Fruit fly (Drosophila melanogaster) S2 (cell line): Measurements from ENCODE around the gene dia.

Source experiments
- CG8478 ChIP-seq: fragments of >200 bp; optimal IDR thresholded peaks from 2 replicates; lab custom pipeline; 2018
- CTCF ChIP-seq, 2 experiments: fragments of >200 bp; optimal IDR thresholded peaks; 2 replicates each; lab custom pipeline; 2018

dia gene

DNA sequence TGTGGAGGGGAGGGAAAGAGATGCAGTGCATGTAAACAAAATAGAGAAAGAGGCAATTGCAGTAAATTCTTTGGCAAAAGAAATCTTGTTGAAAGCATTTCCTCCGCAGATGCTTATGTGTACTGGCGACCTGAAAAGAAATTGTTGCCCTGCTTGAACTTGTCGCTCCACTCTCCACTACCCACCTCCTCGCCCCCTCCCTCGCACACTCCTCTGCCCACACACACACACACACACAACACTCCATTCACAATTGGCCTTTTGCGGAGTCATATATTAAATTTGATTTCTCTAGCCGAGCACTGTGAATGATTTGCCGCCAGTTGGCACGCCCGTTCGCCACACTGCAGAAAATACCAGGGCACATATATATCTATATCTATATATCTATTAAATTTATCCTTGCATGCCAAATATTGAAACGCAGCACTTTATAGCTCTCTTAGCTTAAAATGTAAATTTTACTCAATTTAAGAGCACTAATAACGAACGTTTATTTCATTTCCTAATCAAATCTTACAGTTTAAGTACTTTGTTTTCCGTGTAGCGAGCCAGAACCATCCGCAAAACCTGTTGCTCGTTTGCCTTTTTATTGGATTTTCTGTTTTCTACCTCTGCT lies 1.0 kb downstream of the dia start:
- no peak for TF ChIP-seq CG8478 (lab: Kevin White, UChicago)
- TF ChIP-seq CTCF (optimal IDR thresholded peaks at IDR 0.05; lab: Kevin White, UChicago) = no peak

- TF ChIP-seq CTCF (optimal IDR thresholded peaks at IDR 0.05; lab: Kevin White, UChicago) (no peak), CG8478 (lab: Kevin White, UChicago) (no peak)
These were observed 2.0 kb downstream of the dia start for dm6 chr2L:20759809-20760485.

DNA sequence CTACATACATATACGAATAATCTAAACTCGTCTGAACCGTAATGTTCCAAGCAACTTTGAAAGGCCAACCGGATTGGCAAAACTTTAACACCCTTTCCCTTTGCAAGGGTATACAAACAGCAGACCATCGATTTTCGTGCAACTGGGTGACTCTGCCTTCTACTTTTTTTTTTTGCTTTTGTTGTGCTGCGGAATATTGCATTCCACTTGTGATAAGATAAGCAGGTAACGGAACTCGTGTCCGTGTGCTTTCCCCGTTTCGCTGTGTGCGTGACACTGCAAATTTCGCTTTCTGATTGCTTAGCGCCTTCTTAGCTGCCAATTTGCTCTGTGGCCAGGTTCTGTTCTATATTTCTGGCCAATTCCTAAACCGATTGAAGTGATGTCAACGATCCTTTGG lies 3.0 kb downstream of the dia start:
- TF ChIP-seq CTCF (optimal IDR thresholded peaks at IDR 0.05; lab: Kevin White, UChicago) (no peak), CG8478 (lab: Kevin White, UChicago) (no peak)

dm6 chr2L:20761951-20762538 lies 4.1 kb downstream of the dia start:
- TF ChIP-seq CTCF (optimal IDR thresholded peaks at IDR 0.05; lab: Kevin White, UChicago) = no peak
- TF ChIP-seq CG8478 (lab: Kevin White, UChicago) = no peak

DNA sequence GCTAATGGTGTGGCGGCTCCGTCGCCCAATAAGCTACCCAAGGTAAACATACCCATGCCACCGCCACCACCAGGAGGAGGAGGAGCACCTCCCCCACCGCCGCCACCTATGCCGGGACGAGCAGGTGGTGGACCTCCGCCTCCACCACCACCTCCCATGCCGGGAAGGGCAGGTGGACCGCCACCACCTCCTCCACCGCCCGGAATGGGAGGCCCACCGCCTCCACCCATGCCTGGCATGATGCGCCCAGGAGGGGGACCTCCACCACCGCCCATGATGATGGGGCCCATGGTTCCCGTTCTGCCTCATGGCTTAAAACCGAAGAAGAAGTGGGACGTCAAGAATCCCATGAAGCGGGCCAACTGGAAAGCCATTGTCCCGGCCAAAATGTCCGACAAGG lies 6.7 kb downstream of the dia start:
- TF ChIP-seq CTCF (optimal IDR thresholded peaks at IDR 0.05; lab: Kevin White, UChicago) = no peak
- no peak for TF ChIP-seq CG8478 (lab: Kevin White, UChicago)

dm6 chr2L:20768568-20769071 lies 10.7 kb downstream of the dia start:
- no peak for TF ChIP-seq CTCF (optimal IDR thresholded peaks at IDR 0.05; lab: Kevin White, UChicago)
- TF ChIP-seq CG8478 (lab: Kevin White, UChicago) = no peak

dm6 chr2L:20770242-20770769 lies 12.4 kb downstream of the dia start, which contains the start of gene cad:
TSS of gene cad (plus strand) at chr2L:20770731.
- TF ChIP-seq CG8478 (lab: Kevin White, UChicago) = no peak
- TF ChIP-seq CTCF (optimal IDR thresholded peaks at IDR 0.05; lab: Kevin White, UChicago) = peak; percentile 52 to 64

dm6 chr2L:20773453-20774054 lies 15.6 kb downstream of the dia start:
- TF ChIP-seq CTCF (optimal IDR thresholded peaks at IDR 0.05; lab: Kevin White, UChicago) = no peak

DNA sequence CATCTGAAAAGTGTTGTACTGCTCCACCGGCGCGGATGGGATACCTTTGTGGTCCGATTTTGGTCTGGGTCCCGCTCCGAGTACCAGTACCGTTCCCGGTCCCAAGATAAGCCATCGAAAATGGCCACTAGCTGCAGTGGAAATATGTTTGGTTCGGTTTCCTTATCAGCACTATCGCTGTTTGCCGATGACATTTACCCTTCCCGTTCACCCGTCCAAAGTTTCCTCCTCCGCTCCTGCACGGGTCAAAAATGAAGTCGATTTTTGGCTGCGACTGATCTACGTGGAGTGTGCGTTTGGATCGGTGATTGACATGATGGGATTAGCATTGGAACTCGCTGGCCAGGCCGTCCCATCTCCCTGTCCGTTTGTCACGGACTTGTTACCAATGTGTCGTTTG lies 16.5 kb downstream of the dia start:
- no peak for TF ChIP-seq CTCF (optimal IDR thresholded peaks at IDR 0.05; lab: Kevin White, UChicago)

- TF ChIP-seq CTCF (optimal IDR thresholded peaks at IDR 0.05; lab: Kevin White, UChicago) (no peak), CG8478 (lab: Kevin White, UChicago) (no peak)
These were observed 18.0 kb downstream of the dia start for dm6 chr2L:20775941-20776340.

- no peak for TF ChIP-seq CG8478 (lab: Kevin White, UChicago)
- no peak for TF ChIP-seq CTCF (optimal IDR thresholded peaks at IDR 0.05; lab: Kevin White, UChicago)
These were observed 19.1 kb downstream of the dia start for dm6 chr2L:20776940-20777502.

DNA sequence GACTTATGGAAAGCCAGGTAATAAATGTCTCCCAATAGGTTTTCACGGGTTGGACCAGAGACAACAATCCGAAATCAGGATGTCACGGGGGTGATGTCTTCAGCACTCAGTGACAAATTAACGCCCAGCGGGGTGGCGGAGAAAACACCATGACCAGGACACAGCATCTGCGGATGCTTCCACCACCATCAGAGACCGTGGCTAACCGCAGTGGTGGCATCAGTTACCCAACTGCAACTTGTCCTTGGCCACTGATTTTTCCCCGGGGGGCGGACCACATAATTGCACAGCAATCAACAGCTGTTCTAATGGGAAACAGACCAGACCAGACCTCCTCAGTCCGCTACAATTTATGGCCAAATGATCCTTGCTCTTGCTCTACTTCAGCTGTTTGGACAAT lies 20.4 kb downstream of the dia start:
- TF ChIP-seq CG8478 (lab: Kevin White, UChicago) = no peak
- TF ChIP-seq CTCF (optimal IDR thresholded peaks at IDR 0.05; lab: Kevin White, UChicago) = no peak

- no peak for TF ChIP-seq CG8478 (lab: Kevin White, UChicago)
- no peak for TF ChIP-seq CTCF (optimal IDR thresholded peaks at IDR 0.05; lab: Kevin White, UChicago)
These were observed 22.8 kb downstream of the dia start for dm6 chr2L:20780768-20781167.

DNA sequence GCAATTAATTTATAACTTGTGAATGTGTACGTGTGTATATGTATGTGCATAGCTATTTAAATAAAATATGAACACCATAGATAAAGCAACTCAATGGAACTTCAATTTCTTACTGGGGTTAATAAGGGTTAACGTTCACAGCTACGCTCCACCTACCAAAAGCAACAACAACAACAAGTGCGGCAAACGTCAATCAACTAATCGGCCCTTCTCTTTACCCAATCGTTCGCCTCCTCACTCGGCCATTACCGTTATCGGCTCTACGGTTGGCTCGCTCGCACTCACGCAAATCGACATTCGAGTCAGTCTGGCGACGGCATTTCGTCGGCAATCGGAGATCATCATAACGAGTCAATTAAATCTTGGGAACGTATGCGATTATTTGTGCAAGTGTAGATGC lies 25.1 kb downstream of the dia start:
- TF ChIP-seq CG8478 (lab: Kevin White, UChicago) = no peak
- TF ChIP-seq CTCF (optimal IDR thresholded peaks at IDR 0.05; lab: Kevin White, UChicago) = no peak
